Fruit fly (Drosophila melanogaster) whole organism, adult: ENCODE results near the gene CG15435.

Experiments
- CG1620 ChIP-seq: fragments of 200-800 bp; sonication (Bioruptor generic); optimal IDR thresholded peaks from 2 replicates; lab custom pipeline; 2016; ENCODE audit warnings: missing biosample characterization, missing genetic modification characterization
- CG7045 ChIP-seq: fragments of 200-800 bp; sonication (Bioruptor generic); optimal IDR thresholded peaks from 2 replicates; lab custom pipeline; 2017; ENCODE audit warnings: missing biosample characterization, mild to moderate bottlenecking, missing genetic modification characterization
- bab1 ChIP-seq: fragments of 200-800 bp; sonication (Bioruptor generic); optimal IDR thresholded peaks from 3 replicates; lab custom pipeline; 2019; ENCODE audit warnings: missing biosample characterization, mild to moderate bottlenecking, missing genetic modification characterization, moderate library complexity

- peak; percentile 74 for TF ChIP-seq CG7045 (GFP tag; lab: Kevin White, UChicago)
- peak; percentile 81 for TF ChIP-seq bab1 (GFP tag; lab: Kevin White, UChicago)
- TF ChIP-seq CG1620 (GFP tag; lab: Kevin White, UChicago), result peak; percentile 68
These were observed 1.1 kb upstream of the CG15435 start, which contains the start of gene RpL27A for dm6 chr2L:4458119-4459056.
